Worm (Caenorhabditis elegans) whole organism, L4 larva: ENCODE measurements around the gene C06G3.3.

ENCODE experiments used
- F44E2.7 ChIP-seq: fragments of 200-800 bp; sonication (Bioruptor generic); IDR thresholded peaks from 2 replicates; pipeline ENCODE4 v2.1.2; 2022; ENCODE audit warnings: missing genetic modification characterization, missing compliant biosample characterization
- T20F7.1 ChIP-seq: fragments of 200-800 bp; sonication (Bioruptor generic); optimal IDR thresholded peaks from 2 replicates; lab custom pipeline; 2018; ENCODE audit warnings: mild to moderate bottlenecking, missing genetic modification characterization, missing compliant biosample characterization
- Y105C5A.15 ChIP-seq: fragments of 200-800 bp; sonication (Bioruptor generic); IDR thresholded peaks from 2 replicates; pipeline ENCODE4 v1.3.6; 2022; ENCODE audit warnings: missing genetic modification characterization, missing compliant biosample characterization
- Y5F2A.4 ChIP-seq: fragments of 200-800 bp; sonication (Bioruptor generic); optimal IDR thresholded peaks from 2 replicates; lab custom pipeline; 2018; ENCODE audit warnings: mild to moderate bottlenecking, missing genetic modification characterization, missing compliant biosample characterization
- Y75B8A.6 ChIP-seq: fragments of 200-800 bp; sonication (Bioruptor generic); IDR thresholded peaks from 2 replicates; pipeline ENCODE4 v1.3.6; 2022; ENCODE audit warnings: missing genetic modification reagents, missing genetic modification characterization, missing compliant biosample characterization
- ZK546.5 ChIP-seq, 2 experiments: sonication (generic microtip); optimal IDR thresholded peaks; 2 replicates each; lab custom pipeline; 2017; ENCODE audit warnings: missing biosample characterization in 2 of 2, missing genetic modification characterization in 2 of 2
- ama-1 ChIP-seq: fragments of 150-350 bp; optimal IDR thresholded peaks from 2 replicates; lab custom pipeline; 2014; ENCODE audit warnings: inconsistent platforms, mixed read lengths
- attf-4 ChIP-seq: sonication (generic microtip); optimal IDR thresholded peaks from 3 replicates; lab custom pipeline; 2017; ENCODE audit warnings: missing biosample characterization, missing genetic modification characterization
- ceh-82 ChIP-seq: sonication (generic microtip); optimal IDR thresholded peaks from 2 replicates; lab custom pipeline; 2017; ENCODE audit warnings: missing biosample characterization, missing genetic modification characterization
- ces-1 ChIP-seq: fragments of 150-350 bp; sonication (generic microtip); optimal IDR thresholded peaks from 4 replicates; lab custom pipeline; 2014; ENCODE audit warnings: missing biosample characterization, missing genetic modification reagents, missing genetic modification characterization
- daf-16 ChIP-seq, 3 experiments: sonication (generic microtip); optimal IDR thresholded peaks; 2 replicates each; lab custom pipeline; 2016 to 2017; ENCODE audit warnings: missing genetic modification characterization in 3 of 3, missing genetic modification reagents in 3 of 3, mild to moderate bottlenecking in 2 of 3, missing compliant biosample characterization in 2 of 3, missing biosample characterization in 1 of 3, moderate library complexity in 1 of 3
- dmd-6 ChIP-seq: fragments of 200-800 bp; sonication (Bioruptor generic); IDR thresholded peaks from 2 replicates; pipeline ENCODE4 v1.3.6; 2022; ENCODE audit warnings: missing genetic modification reagents, missing genetic modification characterization, missing compliant biosample characterization
- dmd-8 ChIP-seq: fragments of 200-800 bp; sonication (Bioruptor generic); IDR thresholded peaks from 2 replicates; pipeline ENCODE4 v1.3.6; 2022; ENCODE audit warnings: missing genetic modification characterization, missing compliant biosample characterization
- duxl-1 ChIP-seq: sonication (generic microtip); optimal IDR thresholded peaks from 2 replicates; lab custom pipeline; 2016; ENCODE audit warnings: mild to moderate bottlenecking, missing genetic modification characterization, moderate library complexity, missing compliant biosample characterization; ENCODE audit not compliant: poor library complexity
- dve-1 ChIP-seq: sonication (generic microtip); optimal IDR thresholded peaks from 2 replicates; lab custom pipeline; 2017; ENCODE audit warnings: antibody characterized with exemption, mild to moderate bottlenecking, missing genetic modification characterization, missing compliant biosample characterization; ENCODE audit not compliant: insufficient read depth
- fkh-10 ChIP-seq: fragments of 150-350 bp; optimal IDR thresholded peaks from 2 replicates; lab custom pipeline; 2014; ENCODE audit warnings: missing biosample characterization, missing genetic modification reagents, missing genetic modification characterization
- hmg-1.1 ChIP-seq: fragments of 200-800 bp; sonication (Bioruptor generic); IDR thresholded peaks from 2 replicates; pipeline ENCODE4 v1.3.6; 2022; ENCODE audit warnings: missing genetic modification reagents, missing genetic modification characterization, missing compliant biosample characterization
- jun-1 ChIP-seq: fragments of 150-350 bp; optimal IDR thresholded peaks from 2 replicates; lab custom pipeline; 2014; ENCODE audit warnings: missing biosample characterization, missing genetic modification reagents, missing genetic modification characterization
- lin-13 ChIP-seq: fragments of 150-350 bp; optimal IDR thresholded peaks from 2 replicates; lab custom pipeline; 2014; ENCODE audit warnings: missing biosample characterization, missing genetic modification reagents, missing genetic modification characterization
- lin-15B ChIP-seq: fragments of 150-350 bp; sonication (generic microtip); optimal IDR thresholded peaks from 3 replicates; lab custom pipeline; 2014; ENCODE audit warnings: missing biosample characterization, missing genetic modification characterization
- lin-38 ChIP-seq: fragments of 200-800 bp; sonication (Bioruptor generic); IDR thresholded peaks from 2 replicates; pipeline ENCODE4 v1.3.6; 2022; ENCODE audit warnings: missing genetic modification reagents, missing genetic modification characterization, missing compliant biosample characterization
- mdt-29 ChIP-seq: fragments of 200-800 bp; sonication (Bioruptor generic); IDR thresholded peaks from 2 replicates; pipeline ENCODE4 v1.3.6; 2022; ENCODE audit warnings: missing genetic modification reagents, missing genetic modification characterization, missing compliant biosample characterization
- mes-2 ChIP-seq: sonication (generic microtip); optimal IDR thresholded peaks from 2 replicates; lab custom pipeline; 2016; ENCODE audit warnings: missing genotype, mild to moderate bottlenecking, missing genetic modification characterization, missing compliant biosample characterization; ENCODE audit not compliant: poor library complexity, severe bottlenecking
- mxl-3 ChIP-seq: fragments of 200-800 bp; sonication (Bioruptor generic); optimal IDR thresholded peaks from 2 replicates; lab custom pipeline; 2018; ENCODE audit warnings: mild to moderate bottlenecking, missing genetic modification characterization, missing compliant biosample characterization
- nhr-10 ChIP-seq: fragments of 150-350 bp; optimal IDR thresholded peaks from 2 replicates; lab custom pipeline; 2014; ENCODE audit warnings: missing biosample characterization, missing genetic modification characterization
- pha-4 ChIP-seq, 2 experiments: fragments of 150-350 bp in 1 of 2; fragments of 200-800 bp in 1 of 2; sonication (Bioruptor generic) in 1 of 2; IDR thresholded peaks in 1 of 2; optimal IDR thresholded peaks in 1 of 2; 2 replicates each; pipeline versions ENCODE4 v1.3.6 to Lab custom; 2014 to 2022; ENCODE audit warnings: missing genetic modification characterization in 2 of 2, missing genetic modification reagents in 2 of 2, missing biosample characterization in 1 of 2, missing compliant biosample characterization in 1 of 2
- php-3 ChIP-seq: fragments of 200-800 bp; sonication (Bioruptor generic); IDR thresholded peaks from 2 replicates; pipeline ENCODE4 v1.3.6; 2022; ENCODE audit warnings: missing genetic modification reagents, missing genetic modification characterization, missing compliant biosample characterization
- pqm-1 ChIP-seq: sonication (generic microtip); optimal IDR thresholded peaks from 2 replicates; lab custom pipeline; 2017; ENCODE audit warnings: missing biosample characterization, missing genetic modification characterization
- saeg-2 ChIP-seq: fragments of 200-800 bp; sonication (Bioruptor generic); IDR thresholded peaks from 2 replicates; pipeline ENCODE4 v1.3.6; 2022; ENCODE audit warnings: missing genetic modification reagents, missing genetic modification characterization, missing compliant biosample characterization
- sdz-12 ChIP-seq: fragments of 200-800 bp; sonication (Bioruptor generic); optimal IDR thresholded peaks from 2 replicates; lab custom pipeline; 2018; ENCODE audit warnings: mild to moderate bottlenecking, missing genetic modification characterization, missing compliant biosample characterization
- set-16 ChIP-seq: fragments of 200-800 bp; sonication (Bioruptor generic); IDR thresholded peaks from 2 replicates; pipeline ENCODE4 v1.3.6; 2022; ENCODE audit warnings: missing genetic modification reagents, missing genetic modification characterization, missing compliant biosample characterization
- snpc-1.2 ChIP-seq: fragments of 200-800 bp; sonication (Bioruptor generic); IDR thresholded peaks from 2 replicates; pipeline ENCODE4 v1.3.6; 2022; ENCODE audit warnings: missing genetic modification reagents, missing genetic modification characterization, missing compliant biosample characterization
- spr-1 ChIP-seq: sonication (generic microtip); optimal IDR thresholded peaks from 2 replicates; lab custom pipeline; 2016; ENCODE audit warnings: mild to moderate bottlenecking, missing genetic modification characterization, missing compliant biosample characterization
- tra-1 ChIP-seq: fragments of 200-800 bp; sonication (Bioruptor generic); IDR thresholded peaks from 2 replicates; pipeline ENCODE4 v1.3.6; 2022; ENCODE audit warnings: missing genetic modification reagents, missing genetic modification characterization, missing compliant biosample characterization
- unc-62 ChIP-seq, 3 experiments: fragments of 150-350 bp in 1 of 3; sonication (generic microtip); optimal IDR thresholded peaks in 2 of 3; peaks in 1 of 3; 1 replicate in 1 of 3; 2 replicates in 2 of 3; lab custom pipeline; 2014 to 2017; ENCODE audit warnings: missing biosample characterization in 3 of 3, missing genetic modification characterization in 3 of 3, missing genetic modification reagents in 3 of 3, missing genotype in 1 of 3
- vab-7 ChIP-seq: fragments of 200-800 bp; sonication (Bioruptor generic); IDR thresholded peaks from 2 replicates; pipeline ENCODE4 v1.3.6; 2022; ENCODE audit warnings: missing genetic modification reagents, missing genetic modification characterization, missing compliant biosample characterization
- zag-1 ChIP-seq: fragments of 150-350 bp; optimal IDR thresholded peaks from 2 replicates; lab custom pipeline; 2014; ENCODE audit warnings: missing biosample characterization, missing genetic modification characterization

C06G3.3 gene

DNA sequence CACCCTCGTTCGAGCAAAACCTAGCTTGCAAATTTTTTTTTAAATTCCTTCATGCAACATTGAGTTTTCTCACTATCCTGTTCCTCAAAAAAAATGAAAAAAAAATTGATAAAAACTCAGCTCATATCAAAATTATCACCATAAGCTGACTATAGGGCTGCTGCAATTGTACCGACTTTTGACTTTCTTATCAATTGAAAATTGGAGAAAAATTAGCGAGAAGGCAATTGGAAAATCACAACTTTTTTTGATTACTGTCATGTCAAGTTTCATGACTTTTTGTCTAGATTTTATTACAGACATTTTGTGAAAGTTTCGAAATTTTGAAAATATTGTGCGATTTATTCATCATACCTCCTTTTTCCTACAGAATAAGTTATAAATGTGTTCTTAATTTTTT lies 10.1 kb upstream of the C06G3.3 start (continued):
- no peak for TF ChIP-seq zag-1 (tag; lab: Kevin White, UChicago)
- no peak for TF ChIP-seq lin-15B (tag; lab: Kevin White, UChicago)
- no peak for TF ChIP-seq tra-1
- TF ChIP-seq Y105C5A.15 (GFP tag; lab: Robert Waterston, UW) = no peak
- no peak for TF ChIP-seq nhr-10 (tag; lab: Kevin White, UChicago)
- TF ChIP-seq Y75B8A.6 (GFP tag; lab: Robert Waterston, UW) = no peak
- TF ChIP-seq mdt-29 (GFP tag; lab: Robert Waterston, UW) = no peak
- no peak for TF ChIP-seq mxl-3
- no peak for TF ChIP-seq snpc-1.2 (GFP tag; lab: Robert Waterston, UW)
- peak; percentile 76 for TF ChIP-seq dmd-6 (GFP tag; lab: Robert Waterston, UW)
- no peak for TF ChIP-seq spr-1
- no peak for TF ChIP-seq attf-4 (tag; lab: Kevin White, UChicago)
- TF ChIP-seq set-16 (GFP tag; lab: Robert Waterston, UW) = no peak
- no peak for TF ChIP-seq ama-1
- TF ChIP-seq ces-1 (GFP tag; lab: Kevin White, UChicago) = no peak
- no peak for TF ChIP-seq dmd-8 (GFP tag; lab: Robert Waterston, UW)
- no peak for TF ChIP-seq hmg-1.1 (GFP tag; lab: Robert Waterston, UW)
- peak; percentile 95 for TF ChIP-seq pqm-1 (tag; lab: Kevin White, UChicago)
- no peak for TF ChIP-seq Y5F2A.4 (GFP tag; lab: Kevin White, UChicago)
- no peak for TF ChIP-seq saeg-2 (GFP tag; lab: Robert Waterston, UW)
- TF ChIP-seq duxl-1 (tag; lab: Kevin White, UChicago) = no peak
- no peak for TF ChIP-seq ceh-82 (tag; lab: Kevin White, UChicago)
- no peak for TF ChIP-seq mes-2 (tag; lab: Kevin White, UChicago)
- no peak for TF ChIP-seq ZK546.5 (tag; optimal IDR thresholded peaks at IDR 0.05; lab: Kevin White, UChicago)
- no peak for TF ChIP-seq daf-16 (GFP tag; optimal IDR thresholded peaks at IDR 0.05; lab: Kevin White, UChicago)
- TF ChIP-seq daf-16 (tag; optimal IDR thresholded peaks at IDR 0.05; lab: Kevin White, UChicago) = peak; percentile 56
- TF ChIP-seq php-3 (GFP tag; lab: Robert Waterston, UW) = 0 out of 2 replicates have a peak, but pooled peaks have one; percentile 65
- no peak for TF ChIP-seq vab-7 (GFP tag; lab: Robert Waterston, UW)
- peak; percentile 65 for TF ChIP-seq dve-1 (tag; lab: Kevin White, UChicago)
- TF ChIP-seq, all 104 proteins: peak for 10

DNA sequence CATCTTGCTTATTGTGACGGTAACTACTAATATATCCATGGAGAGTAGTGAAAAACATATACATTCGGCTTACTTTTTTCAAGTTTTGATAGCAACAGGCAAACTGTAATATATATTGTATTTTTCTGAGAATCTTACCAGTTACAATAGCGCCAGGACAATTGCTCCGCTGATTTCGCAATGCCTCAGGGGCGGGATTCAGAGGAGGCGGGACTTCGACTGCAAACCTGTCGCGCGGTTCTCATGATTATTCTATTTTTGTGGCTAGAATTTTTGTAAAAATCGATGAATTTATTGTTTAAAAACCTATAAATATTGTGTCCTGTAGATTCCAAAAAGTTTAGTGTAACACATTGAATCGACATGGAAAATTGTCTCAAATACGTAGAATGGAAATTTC lies 4.9 kb upstream of the C06G3.3 start:
- TF ChIP-seq fkh-10 (GFP tag; lab: Kevin White, UChicago) = peak; percentile 16
- TF ChIP-seq mes-2 (tag; lab: Kevin White, UChicago) = peak; percentile 20
- no peak for TF ChIP-seq Y75B8A.6 (GFP tag; lab: Robert Waterston, UW)
- TF ChIP-seq unc-62 (GFP tag; optimal IDR thresholded peaks at IDR 0.05 in 1 of 2; lab: Kevin White, UChicago) = peak in 1 of 2 experiments; percentile 51
- TF ChIP-seq unc-62 (tag; optimal IDR thresholded peaks at IDR 0.05; lab: Kevin White, UChicago) = no peak
- TF ChIP-seq, all 104 proteins: peak for 3

DNA sequence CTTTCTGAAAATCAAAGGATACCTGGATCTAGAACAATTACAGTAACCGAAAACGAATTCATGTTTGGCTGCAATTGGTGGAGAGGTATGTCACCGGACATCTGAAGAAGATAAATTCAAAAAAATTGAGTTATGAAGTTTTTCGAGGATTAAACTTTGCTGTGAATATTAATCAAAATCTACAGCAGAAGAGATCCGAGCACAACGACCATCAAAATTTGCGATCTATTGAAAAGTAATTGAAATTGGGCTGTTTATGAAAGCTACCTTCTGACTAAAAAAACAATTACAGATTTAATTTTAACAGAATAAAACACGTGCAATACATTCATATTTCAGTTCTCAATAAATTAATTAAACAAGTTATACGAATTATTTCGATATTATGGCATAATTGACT lies 3.5 kb upstream of the C06G3.3 start, which contains the start of gene C06G3.8:
Gene C06G3.8, minus strand, starts transcription at position 101 of the 400 bp plus-strand sequence.
- TF ChIP-seq lin-13 (GFP tag; lab: Kevin White, UChicago) = no peak
- no peak for TF ChIP-seq lin-38 (GFP tag; lab: Robert Waterston, UW)
- no peak for TF ChIP-seq jun-1 (tag; lab: Kevin White, UChicago)
- TF ChIP-seq T20F7.1 = no peak
- no peak for TF ChIP-seq pha-4 (GFP tag; IDR thresholded peaks at IDR 0.05; lab: Robert Waterston, UW)
- no peak for TF ChIP-seq pha-4 (tag; optimal IDR thresholded peaks at IDR 0.05; lab: Kevin White, UChicago)
- TF ChIP-seq F44E2.7 (GFP tag; lab: Robert Waterston, UW) = no peak
- no peak for TF ChIP-seq Y5F2A.4 (GFP tag; lab: Kevin White, UChicago)
- TF ChIP-seq sdz-12 (GFP tag; lab: Kevin White, UChicago) = no peak
